Worm (Caenorhabditis elegans): ENCODE data around the gene sri-9.

The sri-9 gene

ce11 chrV:17014050-17014449 lies 12.8 kb downstream of the sri-9 start, which contains the start of gene clc-13 (continued):
- peak; percentile 44 for TF ChIP-seq nhr-80 (tag; optimal IDR thresholded peaks at IDR 0.05)
- TF ChIP-seq nfya-2 (GFP tag; IDR thresholded peaks at IDR 0.05): no peak
- no peak for TF ChIP-seq snpc-1.3 (tag; optimal IDR thresholded peaks at IDR 0.05; ENCODE audit: insufficient read depth)
- TF ChIP-seq B0261.1 (tag; optimal IDR thresholded peaks at IDR 0.05): no peak
- TF ChIP-seq lsy-27 (tag; optimal IDR thresholded peaks at IDR 0.05; ENCODE audit: borderline replicate concordance, insufficient read depth): no peak

- TF ChIP-seq dpff-1 (tag; optimal IDR thresholded peaks at IDR 0.05): no peak
- TF ChIP-seq rcor-1 (GFP tag; IDR thresholded peaks at IDR 0.05): no peak
- no peak for TF ChIP-seq nfya-1 (tag; optimal IDR thresholded peaks at IDR 0.05; ENCODE audit: borderline replicate concordance, insufficient read depth)
- no peak for TF ChIP-seq let-526 (GFP tag; IDR thresholded peaks at IDR 0.05)
- no peak for TF ChIP-seq F23B12.7 (tag; optimal IDR thresholded peaks at IDR 0.05; ENCODE audit: insufficient read depth)
- no peak for TF ChIP-seq T26A5.8 (tag; optimal IDR thresholded peaks at IDR 0.05)
- TF ChIP-seq F57C9.4 (tag; optimal IDR thresholded peaks at IDR 0.05): no peak
- no peak for TF ChIP-seq ztf-28 (GFP tag; IDR thresholded peaks at IDR 0.05)
- no peak for TF ChIP-seq ztf-26 (tag; optimal IDR thresholded peaks at IDR 0.05)
- TF ChIP-seq Y95B8A.8 (GFP tag; IDR thresholded peaks at IDR 0.05): no peak
- TF ChIP-seq lin-26 (GFP tag; IDR thresholded peaks at IDR 0.05): no peak
- no peak for TF ChIP-seq madf-10 (tag; optimal IDR thresholded peaks at IDR 0.05)
- TF ChIP-seq pha-4 (tag; optimal IDR thresholded peaks at IDR 0.05): no peak
- TF ChIP-seq tbx-9 (tag; optimal IDR thresholded peaks at IDR 0.05; ENCODE audit: borderline replicate concordance): no peak
- TF ChIP-seq ama-1 (optimal IDR thresholded peaks at IDR 0.05): no peak
- no peak for TF ChIP-seq ama-1 (GFP tag; optimal IDR thresholded peaks at IDR 0.05)
- TF ChIP-seq B0019.2 (GFP tag; conservative IDR thresholded peaks at IDR 0.05): no peak
Observed at ce11 chrV:17016787-17017186, 15.5 kb downstream of the sri-9 start, which contains the start of gene srh-97. Gene srh-97, plus strand, starts transcription at chrV:17017087.

- TF ChIP-seq him-1 (tag; optimal IDR thresholded peaks at IDR 0.05): no peak
- TF ChIP-seq somi-1 (GFP tag; optimal IDR thresholded peaks at IDR 0.05): no peak
- TF ChIP-seq sdz-38 (tag; optimal IDR thresholded peaks at IDR 0.05): no peak
- TF ChIP-seq rec-8 (tag; optimal IDR thresholded peaks at IDR 0.05): no peak
- no peak for TF ChIP-seq B0019.2 (GFP tag; conservative IDR thresholded peaks at IDR 0.05)
- no peak for TF ChIP-seq Y53G8AR.9 (GFP tag; conservative IDR thresholded peaks at IDR 0.05)
- no peak for TF ChIP-seq B0336.3 (GFP tag; IDR thresholded peaks at IDR 0.05)
- no peak for TF ChIP-seq rcor-1 (GFP tag; IDR thresholded peaks at IDR 0.05)
- TF ChIP-seq nhr-179 (tag; optimal IDR thresholded peaks at IDR 0.05): no peak
Observed at ce11 chrV:17019690-17020089, 18.4 kb downstream of the sri-9 start, which contains the start of gene F49H6.17. Gene F49H6.17, plus strand, starts transcription at chrV:17019990.

- TF ChIP-seq lin-35 (GFP tag; optimal IDR thresholded peaks at IDR 0.05) (no peak), him-1 (tag; optimal IDR thresholded peaks at IDR 0.05) (no peak), F37B4.10 (GFP tag; IDR thresholded peaks at IDR 0.05) (no peak), sea-2 (GFP tag; IDR thresholded peaks at IDR 0.05) (no peak), Y53F4B.3 (GFP tag; IDR thresholded peaks at IDR 0.05) (no peak), xnd-1 (tag; optimal IDR thresholded peaks at IDR 0.05) (no peak), Y67H2A.10 (GFP tag; conservative IDR thresholded peaks at IDR 0.05) (no peak), mxl-1 (tag; optimal IDR thresholded peaks at IDR 0.05) (no peak)
Observed at ce11 chrV:17021361-17021760, 20.1 kb downstream of the sri-9 start, which contains the start of gene F49H6.12. Gene F49H6.12, minus strand, starts transcription at chrV:17021461.
